Worm (Caenorhabditis elegans) whole organism, young adult: ENCODE measurements around the gene T27E9.2.

Experiments used
- B0336.3 ChIP-seq: fragments of 200-800 bp; sonication (Bioruptor generic); IDR thresholded peaks from 2 replicates; pipeline ENCODE4 v1.3.6; 2022; ENCODE audit warnings: missing genetic modification characterization, missing compliant biosample characterization
- C06A6.2 ChIP-seq: fragments of 200-800 bp; sonication (Bioruptor generic); conservative IDR thresholded peaks from 2 replicates; pipeline ENCODE4 v1.3.6; 2022; ENCODE audit warnings: missing genetic modification characterization, missing compliant biosample characterization
- F22D6.2 ChIP-seq: sonication (generic microtip); optimal IDR thresholded peaks from 2 replicates; lab custom pipeline; 2016; ENCODE audit warnings: mild to moderate bottlenecking, missing genetic modification characterization, missing compliant biosample characterization
- F23B12.7 ChIP-seq: sonication (generic microtip); optimal IDR thresholded peaks from 2 replicates; lab custom pipeline; 2017; ENCODE audit warnings: missing genetic modification characterization, mild to moderate bottlenecking, missing compliant biosample characterization, antibody characterized with exemption, moderate library complexity; ENCODE audit not compliant: insufficient read depth
- F57A8.1 ChIP-seq: fragments of 200-800 bp; sonication (Bioruptor generic); optimal IDR thresholded peaks from 2 replicates; lab custom pipeline; 2018; ENCODE audit warnings: mild to moderate bottlenecking, missing genetic modification characterization, moderate library complexity, missing compliant biosample characterization
- F57C9.4 ChIP-seq: sonication (generic microtip); optimal IDR thresholded peaks from 2 replicates; lab custom pipeline; 2017; ENCODE audit warnings: mild to moderate bottlenecking, missing genetic modification characterization, missing compliant biosample characterization
- K12H6.12 ChIP-seq: fragments of 200-800 bp; sonication (Bioruptor generic); optimal IDR thresholded peaks from 2 replicates; lab custom pipeline; 2018; ENCODE audit warnings: mild to moderate bottlenecking, missing genetic modification characterization, missing compliant biosample characterization
- Y53G8AR.9 ChIP-seq: fragments of 200-800 bp; sonication (Bioruptor generic); conservative IDR thresholded peaks from 2 replicates; pipeline ENCODE4 v1.3.6; 2022; ENCODE audit warnings: missing genetic modification reagents, missing genetic modification characterization, missing compliant biosample characterization
- Y56A3A.18 ChIP-seq: fragments of 200-800 bp; sonication (Bioruptor generic); IDR thresholded peaks from 2 replicates; pipeline ENCODE4 v1.3.6; 2022; ENCODE audit warnings: missing genetic modification reagents, missing genetic modification characterization, missing compliant biosample characterization
- Y67H2A.10 ChIP-seq: fragments of 200-800 bp; sonication (Bioruptor generic); conservative IDR thresholded peaks from 2 replicates; pipeline ENCODE4 v1.3.6; 2022; ENCODE audit warnings: missing genetic modification reagents, missing genetic modification characterization, missing compliant biosample characterization
- Y95B8A.8 ChIP-seq: fragments of 200-800 bp; sonication (Bioruptor generic); IDR thresholded peaks from 2 replicates; pipeline ENCODE4 v1.3.6; 2022; ENCODE audit warnings: missing genetic modification reagents, missing genetic modification characterization, missing compliant biosample characterization
- ZK185.1 ChIP-seq: sonication (generic microtip); optimal IDR thresholded peaks from 2 replicates; lab custom pipeline; 2016; ENCODE audit warnings: mild to moderate bottlenecking, missing genetic modification characterization, missing compliant biosample characterization; ENCODE audit not compliant: poor library complexity, severe bottlenecking
- atf-7 ChIP-seq: sonication (generic microtip); optimal IDR thresholded peaks from 2 replicates; lab custom pipeline; 2017; ENCODE audit warnings: mild to moderate bottlenecking, missing genetic modification characterization, missing compliant biosample characterization
- attf-3 ChIP-seq: fragments of 200-800 bp; sonication (Bioruptor generic); conservative IDR thresholded peaks from 2 replicates; pipeline ENCODE4 v1.3.6; 2022; ENCODE audit warnings: missing genetic modification reagents, missing genetic modification characterization, missing compliant biosample characterization
- attf-5 ChIP-seq: fragments of 200-800 bp; sonication (Bioruptor generic); optimal IDR thresholded peaks from 2 replicates; lab custom pipeline; 2018; ENCODE audit warnings: mild to moderate bottlenecking, missing genetic modification characterization, missing compliant biosample characterization
- attf-6 ChIP-seq: fragments of 200-800 bp; sonication (Bioruptor generic); IDR thresholded peaks from 2 replicates; pipeline ENCODE4 v1.3.6; 2022; ENCODE audit warnings: missing genetic modification reagents, missing genetic modification characterization, missing compliant biosample characterization
- bed-2 ChIP-seq: fragments of 200-800 bp; sonication (Bioruptor generic); IDR thresholded peaks from 2 replicates; pipeline ENCODE4 v1.3.6; 2022; ENCODE audit warnings: missing genetic modification reagents, missing genetic modification characterization, missing compliant biosample characterization
- cebp-2 ChIP-seq: fragments of 200-800 bp; sonication (Bioruptor generic); IDR thresholded peaks from 2 replicates; pipeline ENCODE4 v1.3.6; 2022; ENCODE audit warnings: missing genetic modification characterization, missing compliant biosample characterization
- ceh-27 ChIP-seq: fragments of 200-800 bp; sonication (Bioruptor generic); optimal IDR thresholded peaks from 2 replicates; lab custom pipeline; 2018; ENCODE audit warnings: mild to moderate bottlenecking, missing genetic modification characterization, moderate library complexity, missing compliant biosample characterization
- ceh-40 ChIP-seq: fragments of 200-800 bp; sonication (Bioruptor generic); IDR thresholded peaks from 2 replicates; pipeline ENCODE4 v1.3.6; 2022; ENCODE audit warnings: missing genetic modification characterization, missing compliant biosample characterization
- chd-7 ChIP-seq: sonication (generic microtip); optimal IDR thresholded peaks from 2 replicates; lab custom pipeline; 2016; ENCODE audit warnings: mild to moderate bottlenecking, missing genetic modification characterization, moderate library complexity, missing compliant biosample characterization
- dox-1 ChIP-seq: fragments of 200-800 bp; sonication (Bioruptor generic); IDR thresholded peaks from 2 replicates; pipeline ENCODE4 v1.3.6; 2022; ENCODE audit warnings: missing genetic modification reagents, missing genetic modification characterization, missing compliant biosample characterization
- efl-1 ChIP-seq: fragments of 150-350 bp; optimal IDR thresholded peaks from 2 replicates; lab custom pipeline; 2014; ENCODE audit warnings: missing biosample characterization, missing genetic modification reagents, missing genetic modification characterization
- egl-18 ChIP-seq: fragments of 200-800 bp; sonication (Bioruptor generic); IDR thresholded peaks from 2 replicates; pipeline ENCODE4 v1.3.6; 2022; ENCODE audit warnings: missing genetic modification reagents, missing genetic modification characterization, missing compliant biosample characterization
- egl-44 ChIP-seq: fragments of 200-800 bp; sonication (Bioruptor generic); IDR thresholded peaks from 2 replicates; pipeline ENCODE4 v1.3.6; 2022; ENCODE audit warnings: missing genetic modification reagents, missing genetic modification characterization, missing compliant biosample characterization
- egrh-3 ChIP-seq: fragments of 200-800 bp; sonication (Bioruptor generic); IDR thresholded peaks from 2 replicates; pipeline ENCODE4 v1.3.6; 2022; ENCODE audit warnings: missing genetic modification reagents, missing genetic modification characterization, missing compliant biosample characterization
- him-1 ChIP-seq: sonication (generic microtip); optimal IDR thresholded peaks from 2 replicates; lab custom pipeline; 2016; ENCODE audit warnings: missing genotype, missing genetic modification reagents, missing genetic modification characterization, missing compliant biosample characterization
- hlh-12 ChIP-seq: sonication (generic microtip); optimal IDR thresholded peaks from 2 replicates; lab custom pipeline; 2016; ENCODE audit warnings: missing genetic modification characterization, missing compliant biosample characterization
- hmg-1.2 ChIP-seq: fragments of 200-800 bp; sonication (Bioruptor generic); IDR thresholded peaks from 2 replicates; pipeline ENCODE4 v1.3.6; 2022; ENCODE audit warnings: missing genetic modification reagents, missing genetic modification characterization, missing compliant biosample characterization
- let-526 ChIP-seq: fragments of 200-800 bp; sonication (Bioruptor generic); IDR thresholded peaks from 2 replicates; pipeline ENCODE4 v1.3.6; 2022; ENCODE audit warnings: missing genetic modification reagents, missing genetic modification characterization, missing compliant biosample characterization
- lin-26 ChIP-seq: fragments of 200-800 bp; sonication (Bioruptor generic); IDR thresholded peaks from 2 replicates; pipeline ENCODE4 v1.3.6; 2022; ENCODE audit warnings: missing genetic modification reagents, missing genetic modification characterization, missing compliant biosample characterization
- lin-35 ChIP-seq, 3 experiments: fragments of 150-350 bp in 2 of 3; sonication (generic microtip) in 1 of 3; optimal IDR thresholded peaks; 2 replicates each; lab custom pipeline; 2014 to 2018; ENCODE audit warnings: missing biosample characterization in 3 of 3, missing genetic modification characterization in 3 of 3, missing genetic modification reagents in 3 of 3
- lsl-1 ChIP-seq: fragments of 200-800 bp; sonication (Bioruptor generic); optimal IDR thresholded peaks from 2 replicates; lab custom pipeline; 2018; ENCODE audit warnings: mild to moderate bottlenecking, missing genetic modification characterization, moderate library complexity, missing compliant biosample characterization
- lsy-27 ChIP-seq: sonication (generic microtip); optimal IDR thresholded peaks from 2 replicates; lab custom pipeline; 2017; ENCODE audit warnings: missing genetic modification characterization, mild to moderate bottlenecking, missing compliant biosample characterization, antibody characterized with exemption, missing genotype, borderline replicate concordance; ENCODE audit not compliant: insufficient read depth
- madf-6 ChIP-seq: fragments of 200-800 bp; sonication (Bioruptor generic); IDR thresholded peaks from 2 replicates; pipeline ENCODE4 v1.3.6; 2022; ENCODE audit warnings: missing genetic modification reagents, missing genetic modification characterization, missing compliant biosample characterization
- mcd-1 ChIP-seq: fragments of 200-800 bp; sonication (Bioruptor generic); IDR thresholded peaks from 2 replicates; pipeline ENCODE4 v1.3.6; 2022; ENCODE audit warnings: missing genetic modification reagents, missing genetic modification characterization, missing compliant biosample characterization
- mxl-1 ChIP-seq: sonication (generic microtip); optimal IDR thresholded peaks from 2 replicates; lab custom pipeline; 2016; ENCODE audit warnings: missing genetic modification characterization, missing compliant biosample characterization
- nfyb-1 ChIP-seq: fragments of 200-800 bp; sonication (Bioruptor generic); IDR thresholded peaks from 2 replicates; pipeline ENCODE4 v1.3.6; 2022; ENCODE audit warnings: missing genetic modification reagents, missing genetic modification characterization, missing compliant biosample characterization
- nhr-27 ChIP-seq: fragments of 200-800 bp; sonication (Bioruptor generic); optimal IDR thresholded peaks from 2 replicates; lab custom pipeline; 2018; ENCODE audit warnings: mild to moderate bottlenecking, missing genetic modification characterization, moderate library complexity, missing compliant biosample characterization
- rcor-1 ChIP-seq: fragments of 200-800 bp; sonication (Bioruptor generic); IDR thresholded peaks from 2 replicates; pipeline ENCODE4 v1.3.6; 2022; ENCODE audit warnings: missing genetic modification reagents, missing genetic modification characterization, missing compliant biosample characterization
- sea-2 ChIP-seq: fragments of 200-800 bp; sonication (Bioruptor generic); IDR thresholded peaks from 2 replicates; pipeline ENCODE4 v1.3.6; 2022; ENCODE audit warnings: missing genetic modification characterization, missing compliant biosample characterization
- snpc-1.1 ChIP-seq: sonication (generic microtip); optimal IDR thresholded peaks from 2 replicates; lab custom pipeline; 2017; ENCODE audit warnings: missing genetic modification characterization, mild to moderate bottlenecking, missing compliant biosample characterization, antibody characterized with exemption, moderate library complexity, missing genotype, missing genetic modification reagents; ENCODE audit not compliant: insufficient read depth
- snpc-1.3 ChIP-seq: sonication (generic microtip); optimal IDR thresholded peaks from 2 replicates; lab custom pipeline; 2017; ENCODE audit warnings: missing genetic modification characterization, mild to moderate bottlenecking, missing compliant biosample characterization, antibody characterized with exemption, moderate library complexity, missing genotype, missing genetic modification reagents; ENCODE audit not compliant: insufficient read depth
- tbp1 ChIP-seq: fragments of 200-800 bp; sonication (Bioruptor generic); optimal IDR thresholded peaks from 2 replicates; lab custom pipeline; 2018; ENCODE audit warnings: mild to moderate bottlenecking, missing genetic modification characterization, missing compliant biosample characterization
- tlf-1 ChIP-seq: fragments of 200-800 bp; sonication (Bioruptor generic); optimal IDR thresholded peaks from 2 replicates; lab custom pipeline; 2018; ENCODE audit warnings: mild to moderate bottlenecking, missing genetic modification characterization, missing compliant biosample characterization
- zim-3 ChIP-seq: sonication (generic microtip); optimal IDR thresholded peaks from 2 replicates; lab custom pipeline; 2017; ENCODE audit warnings: mild to moderate bottlenecking, missing genetic modification characterization, moderate library complexity, missing compliant biosample characterization
- ztf-25 ChIP-seq: fragments of 200-800 bp; sonication (Bioruptor generic); IDR thresholded peaks from 2 replicates; pipeline ENCODE4 v1.3.6; 2022; ENCODE audit warnings: missing genetic modification reagents, missing genetic modification characterization, missing compliant biosample characterization

T27E9.2 gene

ce11 chrIII:13465918-13466592 lies 3.7 kb upstream of the T27E9.2 start, which contains the start of gene cdk-5 (continued):
- TF ChIP-seq egl-18 (GFP tag; lab: Robert Waterston, UW) (no peak), egrh-3 (GFP tag; lab: Robert Waterston, UW) (no peak), C06A6.2 (GFP tag; lab: Robert Waterston, UW) (no peak), mxl-1 (tag; lab: Kevin White, UChicago) (no peak), F22D6.2 (tag; lab: Kevin White, UChicago) (no peak), F57C9.4 (tag; lab: Kevin White, UChicago) (no peak), ZK185.1 (tag; lab: Kevin White, UChicago) (no peak), atf-7 (tag; lab: Kevin White, UChicago) (peak; percentile 16), him-1 (tag; lab: Kevin White, UChicago) (no peak), bed-2 (GFP tag; lab: Robert Waterston, UW) (no peak), lin-26 (no peak), F57A8.1 (GFP tag; lab: Kevin White, UChicago) (no peak), tbp1 (GFP tag; lab: Kevin White, UChicago) (peak; percentile 51), dox-1 (GFP tag; lab: Robert Waterston, UW) (0 out of 2 replicates have a peak, but pooled peaks have one; percentile 31), nhr-27 (tag; lab: Kevin White, UChicago) (no peak), nfyb-1 (GFP tag; lab: Robert Waterston, UW) (peak; percentile 81), Y56A3A.18 (GFP tag; lab: Robert Waterston, UW) (peak; percentile 52; the same call in 1 of the 2 replicates), lsy-27 (tag; lab: Kevin White, UChicago) (no peak), let-526 (no peak), madf-6 (peak; percentile 66), ztf-25 (GFP tag; lab: Robert Waterston, UW) (no peak), rcor-1 (GFP tag; lab: Robert Waterston, UW) (peak; percentile 67), sea-2 (GFP tag; lab: Robert Waterston, UW) (no peak), hlh-12 (tag; lab: Kevin White, UChicago) (no peak), snpc-1.3 (tag; lab: Kevin White, UChicago) (peak; percentile 24), tlf-1 (peak; percentile 68), mcd-1 (GFP tag; lab: Robert Waterston, UW) (peak; percentile 68), attf-6 (GFP tag; lab: Robert Waterston, UW) (no peak), ceh-40 (GFP tag; lab: Robert Waterston, UW) (no peak), chd-7 (tag; lab: Kevin White, UChicago) (no peak), cebp-2 (GFP tag; lab: Robert Waterston, UW) (no peak), lin-35 (GFP tag; optimal IDR thresholded peaks at IDR 0.05; lab: Kevin White, UChicago) (peak in 1 of 3 experiments; percentile 82), K12H6.12 (tag; lab: Kevin White, UChicago) (peak; percentile 19), attf-5 (GFP tag; lab: Kevin White, UChicago) (peak; percentile 18), efl-1 (peak; percentile 4), F23B12.7 (tag; lab: Kevin White, UChicago) (no peak), ceh-27 (GFP tag; lab: Kevin White, UChicago) (peak; percentile 27), Y67H2A.10 (GFP tag; lab: Robert Waterston, UW) (no peak), Y53G8AR.9 (peak; percentile 87; the same call in 1 of the 2 replicates), B0336.3 (peak; percentile 51; the same call in 1 of the 2 replicates), egl-44 (GFP tag; lab: Robert Waterston, UW) (no peak), Y95B8A.8 (no peak), lsl-1 (GFP tag; lab: Kevin White, UChicago) (peak; percentile 51), zim-3 (no peak), hmg-1.2 (GFP tag; lab: Robert Waterston, UW) (peak; percentile 99), attf-3 (GFP tag; lab: Robert Waterston, UW) (no peak), snpc-1.1 (tag; lab: Kevin White, UChicago) (no peak)
